Fruit fly (Drosophila melanogaster) whole organism, prepupa: ENCODE results near the gene CG6163.

ENCODE experiments used
- Blimp-1 ChIP-seq: fragments of 200-800 bp; sonication (Bioruptor generic); optimal IDR thresholded peaks from 3 replicates; lab custom pipeline; 2017; ENCODE audit warnings: missing biosample characterization, missing genetic modification characterization, mild to moderate bottlenecking, moderate library complexity, missing genetic modification reagents
- CG11294 ChIP-seq: fragments of 200-800 bp; sonication (Bioruptor generic); IDR thresholded peaks from 2 replicates; pipeline ENCODE4 v1.3.6; 2022; ENCODE audit warnings: missing biosample characterization, missing genetic modification characterization
- CG11762 ChIP-seq: fragments of 200-800 bp; sonication (Bioruptor generic); optimal IDR thresholded peaks from 3 replicates; lab custom pipeline; 2016; ENCODE audit warnings: missing biosample characterization, missing genetic modification characterization; ENCODE audit not compliant: insufficient read depth
- CG11902 ChIP-seq: fragments of 200-800 bp; sonication (Bioruptor generic); optimal IDR thresholded peaks from 3 replicates; lab custom pipeline; 2016; ENCODE audit warnings: missing biosample characterization, missing genetic modification characterization
- CG1621 ChIP-seq: fragments of 200-800 bp; sonication (Bioruptor generic); optimal IDR thresholded peaks from 3 replicates; lab custom pipeline; 2018; ENCODE audit warnings: missing biosample characterization, mild to moderate bottlenecking, missing genetic modification characterization
- CG16779 ChIP-seq: fragments of 200-800 bp; sonication (Bioruptor generic); optimal IDR thresholded peaks from 3 replicates; lab custom pipeline; 2017; ENCODE audit warnings: missing biosample characterization, mild to moderate bottlenecking, missing genetic modification characterization
- CG3032 ChIP-seq: fragments of 200-800 bp; optimal IDR thresholded peaks from 2 replicates; lab custom pipeline; 2019; ENCODE audit warnings: missing biosample characterization, mild to moderate bottlenecking, missing genetic modification characterization, moderate library complexity
- CG31627 ChIP-seq: fragments of 200-800 bp; sonication (Bioruptor generic); optimal IDR thresholded peaks from 3 replicates; lab custom pipeline; 2016; ENCODE audit warnings: missing biosample characterization, missing genetic modification characterization
- CG34406 ChIP-seq: fragments of 200-800 bp; sonication (Bioruptor generic); optimal IDR thresholded peaks from 3 replicates; lab custom pipeline; 2016; ENCODE audit warnings: missing biosample characterization, missing genetic modification characterization
- CG3919 ChIP-seq: fragments of 200-800 bp; sonication (Bioruptor generic); optimal IDR thresholded peaks from 3 replicates; lab custom pipeline; 2016; ENCODE audit warnings: missing biosample characterization, missing genetic modification characterization
- CG4318 ChIP-seq: fragments of 200-800 bp; sonication (Bioruptor generic); optimal IDR thresholded peaks from 3 replicates; lab custom pipeline; 2017; ENCODE audit warnings: missing biosample characterization, mild to moderate bottlenecking, missing genetic modification characterization
- CG6163 ChIP-seq: fragments of 200-800 bp; sonication (Bioruptor generic); IDR thresholded peaks from 3 replicates; pipeline ENCODE4 v1.3.6; 2022; ENCODE audit warnings: missing biosample characterization, missing genetic modification characterization
- CG6808 ChIP-seq: fragments of 200-800 bp; sonication (Bioruptor generic); optimal IDR thresholded peaks from 3 replicates; lab custom pipeline; 2017; ENCODE audit warnings: missing biosample characterization, missing genetic modification characterization, mild to moderate bottlenecking, moderate library complexity, missing genetic modification reagents
- CG8119 ChIP-seq: fragments of 200-800 bp; sonication (Bioruptor generic); IDR thresholded peaks from 3 replicates; pipeline ENCODE4 v1.3.6; 2022; ENCODE audit warnings: missing biosample characterization, missing genetic modification characterization
- CG8632 ChIP-seq: fragments of 200-800 bp; sonication (Bioruptor generic); optimal IDR thresholded peaks from 3 replicates; lab custom pipeline; 2016; ENCODE audit warnings: missing biosample characterization, missing genetic modification characterization
- Eip75B ChIP-seq: fragments of 200-800 bp; sonication (Bioruptor generic); optimal IDR thresholded peaks from 3 replicates; lab custom pipeline; 2016; ENCODE audit warnings: missing biosample characterization, missing genetic modification characterization
- Eip78C ChIP-seq: fragments of 200-800 bp; sonication (Bioruptor generic); peaks from one replicate; lab custom pipeline; 2016; ENCODE audit warnings: missing biosample characterization, missing genetic modification characterization
- Ets96B ChIP-seq: fragments of 200-800 bp; optimal IDR thresholded peaks from 2 replicates; lab custom pipeline; 2019; ENCODE audit warnings: missing biosample characterization, mild to moderate bottlenecking, missing genetic modification characterization, moderate library complexity
- Gug ChIP-seq: fragments of 200-800 bp; sonication (Bioruptor generic); IDR thresholded peaks from 2 replicates; pipeline ENCODE4 v1.3.6; 2022; ENCODE audit warnings: missing biosample characterization, missing genetic modification characterization
- Hr38 ChIP-seq: sonication (Bioruptor generic); optimal IDR thresholded peaks from 2 replicates; lab custom pipeline; 2016; ENCODE audit warnings: missing biosample characterization, missing genetic modification characterization
- Hr39 ChIP-seq: fragments of 200-800 bp; sonication (Bioruptor generic); optimal IDR thresholded peaks from 2 replicates; lab custom pipeline; 2016; ENCODE audit warnings: missing biosample characterization, missing genetic modification characterization
- Hr4 ChIP-seq: fragments of 200-800 bp; sonication (Bioruptor generic); optimal IDR thresholded peaks from 3 replicates; lab custom pipeline; 2016; ENCODE audit warnings: missing biosample characterization, missing genetic modification characterization
- Lpt ChIP-seq: fragments of 200-800 bp; sonication (Bioruptor generic); optimal IDR thresholded peaks from 3 replicates; lab custom pipeline; 2016; ENCODE audit warnings: missing biosample characterization, missing genetic modification characterization
- Met ChIP-seq: fragments of 200-800 bp; sonication (Bioruptor generic); optimal IDR thresholded peaks from 3 replicates; lab custom pipeline; 2016; ENCODE audit warnings: missing biosample characterization, missing genetic modification characterization
- OdsH ChIP-seq: fragments of 200-800 bp; sonication (Bioruptor generic); optimal IDR thresholded peaks from 3 replicates; lab custom pipeline; 2016; ENCODE audit warnings: missing biosample characterization, missing genetic modification characterization
- Smox ChIP-seq: fragments of 200-800 bp; sonication (Bioruptor generic); optimal IDR thresholded peaks from 3 replicates; lab custom pipeline; 2016; ENCODE audit warnings: missing biosample characterization, missing genetic modification characterization
- Sox102F ChIP-seq: fragments of 200-800 bp; sonication (Bioruptor generic); optimal IDR thresholded peaks from 2 replicates; lab custom pipeline; 2016; ENCODE audit warnings: missing biosample characterization, mild to moderate bottlenecking, missing genetic modification characterization
- Sox15 ChIP-seq: fragments of 200-800 bp; sonication (Bioruptor generic); optimal IDR thresholded peaks from 3 replicates; lab custom pipeline; 2016; ENCODE audit warnings: missing biosample characterization, missing genetic modification characterization
- achi ChIP-seq: fragments of 200-800 bp; sonication (Bioruptor generic); optimal IDR thresholded peaks from 3 replicates; lab custom pipeline; 2016; ENCODE audit warnings: missing biosample characterization, missing genetic modification characterization
- acj6 ChIP-seq: fragments of 200-800 bp; sonication (Bioruptor generic); optimal IDR thresholded peaks from 3 replicates; lab custom pipeline; 2016; ENCODE audit warnings: missing biosample characterization, missing genetic modification characterization
- cyc ChIP-seq: fragments of 200-800 bp; sonication (Bioruptor generic); optimal IDR thresholded peaks from 3 replicates; lab custom pipeline; 2016; ENCODE audit warnings: missing biosample characterization, missing genetic modification characterization
- dac ChIP-seq: fragments of 200-800 bp; sonication (Bioruptor generic); optimal IDR thresholded peaks from 2 replicates; lab custom pipeline; 2017; ENCODE audit warnings: missing biosample characterization, mild to moderate bottlenecking, missing genetic modification characterization
- eg ChIP-seq: fragments of 200-800 bp; sonication (Bioruptor generic); IDR thresholded peaks from 3 replicates; pipeline ENCODE4 v1.3.6; 2022; ENCODE audit warnings: missing biosample characterization, missing genetic modification characterization
- esn ChIP-seq: fragments of 200-800 bp; sonication (Bioruptor generic); optimal IDR thresholded peaks from 2 replicates; lab custom pipeline; 2016; ENCODE audit warnings: missing biosample characterization, mild to moderate bottlenecking, missing genetic modification characterization, moderate library complexity
- fd59A ChIP-seq: fragments of 200-800 bp; sonication (Bioruptor generic); optimal IDR thresholded peaks from 2 replicates; lab custom pipeline; 2017; ENCODE audit warnings: missing biosample characterization, mild to moderate bottlenecking, missing genetic modification characterization, missing genetic modification reagents
- fd85E ChIP-seq: fragments of 200-800 bp; sonication (Bioruptor generic); optimal IDR thresholded peaks from 3 replicates; lab custom pipeline; 2016; ENCODE audit warnings: missing biosample characterization, missing genetic modification characterization
- fkh ChIP-seq: fragments of 200-800 bp; sonication (Bioruptor generic); optimal IDR thresholded peaks from 3 replicates; lab custom pipeline; 2017; ENCODE audit warnings: missing biosample characterization, mild to moderate bottlenecking, missing genetic modification characterization, moderate library complexity
- lz ChIP-seq: fragments of 200-800 bp; sonication (Bioruptor generic); optimal IDR thresholded peaks from 3 replicates; lab custom pipeline; 2016; ENCODE audit warnings: missing biosample characterization, missing genetic modification characterization
- net ChIP-seq: fragments of 200-800 bp; sonication (Bioruptor generic); optimal IDR thresholded peaks from 3 replicates; lab custom pipeline; 2016; ENCODE audit warnings: missing biosample characterization, missing genetic modification characterization
- pdm3 ChIP-seq: fragments of 200-800 bp; sonication (Bioruptor generic); optimal IDR thresholded peaks from 3 replicates; lab custom pipeline; 2016; ENCODE audit warnings: missing biosample characterization, missing genetic modification characterization
- salr ChIP-seq, 2 experiments: fragments of 200-800 bp; sonication (Bioruptor generic); optimal IDR thresholded peaks; 3 replicates each; lab custom pipeline; 2016 to 2018; ENCODE audit warnings: missing biosample characterization in 2 of 2, missing genetic modification characterization in 2 of 2, mild to moderate bottlenecking in 1 of 2
- spab ChIP-seq: fragments of 200-800 bp; sonication (Bioruptor generic); optimal IDR thresholded peaks from 2 replicates; lab custom pipeline; 2017; ENCODE audit warnings: missing biosample characterization, mild to moderate bottlenecking, missing genetic modification characterization, missing genetic modification reagents
- ss ChIP-seq, 2 experiments: fragments of 200-800 bp; sonication (Bioruptor generic); optimal IDR thresholded peaks; 2 replicates in 1 of 2; 3 replicates in 1 of 2; lab custom pipeline; 2017 to 2018; ENCODE audit warnings: mild to moderate bottlenecking in 2 of 2, missing biosample characterization in 2 of 2, missing genetic modification characterization in 2 of 2, moderate library complexity in 1 of 2
- svp ChIP-seq: fragments of 200-800 bp; sonication (Bioruptor generic); peaks from one replicate; lab custom pipeline; 2016; ENCODE audit warnings: missing biosample characterization, missing genetic modification characterization
- topi ChIP-seq: fragments of 200-800 bp; sonication (Bioruptor generic); optimal IDR thresholded peaks from 3 replicates; lab custom pipeline; 2016; ENCODE audit warnings: missing biosample characterization, missing genetic modification characterization
- vri ChIP-seq: fragments of 200-800 bp; sonication (Bioruptor generic); optimal IDR thresholded peaks from 3 replicates; lab custom pipeline; 2016; ENCODE audit warnings: missing biosample characterization, mild to moderate bottlenecking, missing genetic modification characterization

CG6163 gene

dm6 chr3L:11394390-11394789, 29.7 kb upstream of the CG6163 start, which contains the start of gene CG11726:
Gene CG11726 (plus strand): TSS chr3L:11394690.
- TF ChIP-seq fkh (GFP tag; lab: Kevin White, UChicago) (no peak), OdsH (GFP tag; lab: Kevin White, UChicago) (no peak), topi (GFP tag; lab: Kevin White, UChicago) (no peak), Gug (GFP tag; lab: Robert Waterston, UW) (no peak), eg (GFP tag; lab: Robert Waterston, UW) (no peak), CG16779 (tag; lab: Kevin White, UChicago) (no peak), Sox102F (GFP tag; lab: Kevin White, UChicago) (no peak)

DNA sequence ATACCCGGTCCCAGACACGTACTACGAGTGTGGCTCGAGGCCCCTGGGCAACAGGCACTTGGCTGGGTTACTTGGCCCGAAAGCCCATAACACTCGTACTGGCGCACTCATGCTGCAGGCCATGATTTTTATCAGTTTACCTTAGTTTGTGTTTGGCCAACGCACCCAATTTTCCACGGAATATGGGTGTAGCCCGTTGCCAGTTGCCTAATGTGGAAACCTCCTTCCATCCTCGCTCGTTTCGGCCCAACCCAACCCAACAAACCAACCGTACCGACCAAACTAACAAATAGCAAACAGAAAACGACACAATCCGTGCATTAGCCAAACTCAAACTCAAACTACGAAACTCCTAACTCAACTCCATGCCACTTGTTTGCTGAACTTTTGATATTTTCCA, 29.1 kb upstream of the CG6163 start:
- TF ChIP-seq CG11762 (GFP tag; lab: Kevin White, UChicago) (no peak), CG6163 (GFP tag; lab: Robert Waterston, UW) (0 out of 3 replicates have a peak, but pooled peaks have one; percentile 45)

- TF ChIP-seq Ets96B: peak; percentile 80
- TF ChIP-seq pdm3 (GFP tag; lab: Kevin White, UChicago): peak; percentile 72
- peak; percentile 77 for TF ChIP-seq acj6 (GFP tag; lab: Kevin White, UChicago)
- peak; percentile 73 for TF ChIP-seq CG6808 (GFP tag; lab: Kevin White, UChicago)
- TF ChIP-seq CG8119 (GFP tag; lab: Robert Waterston, UW): peak; percentile 93
- peak; percentile 77 for TF ChIP-seq Smox (GFP tag; lab: Kevin White, UChicago)
- peak; percentile 79 for TF ChIP-seq CG3032 (tag; lab: Kevin White, UChicago)
- TF ChIP-seq achi (GFP tag; lab: Kevin White, UChicago): peak; percentile 82
- peak; percentile 46 for TF ChIP-seq CG31627 (GFP tag; lab: Kevin White, UChicago)
- peak; percentile 82 for TF ChIP-seq Met (GFP tag; lab: Kevin White, UChicago)
- peak; percentile 70 for TF ChIP-seq Lpt (GFP tag; lab: Kevin White, UChicago)
- TF ChIP-seq net (GFP tag; lab: Kevin White, UChicago): peak; percentile 77
- TF ChIP-seq CG1621: peak; percentile 46
- TF ChIP-seq vri (GFP tag; lab: Kevin White, UChicago): peak; percentile 53
- peak; percentile 70 for TF ChIP-seq CG11762 (GFP tag; lab: Kevin White, UChicago)
- TF ChIP-seq CG8632 (GFP tag; lab: Kevin White, UChicago): peak; percentile 81
- no peak for TF ChIP-seq Hr38 (GFP tag; lab: Kevin White, UChicago)
- TF ChIP-seq ss (GFP tag; optimal IDR thresholded peaks at IDR 0.05; lab: Kevin White, UChicago): peak; percentile 81 to 87
- peak; percentile 46 for TF ChIP-seq fd59A
- peak in 1 of 2 experiments; percentile 62 for TF ChIP-seq salr (GFP tag; optimal IDR thresholded peaks at IDR 0.05; lab: Kevin White, UChicago)
- TF ChIP-seq Eip75B (GFP tag; lab: Kevin White, UChicago): peak; percentile 65
- no peak for TF ChIP-seq fkh (GFP tag; lab: Kevin White, UChicago)
- peak; percentile 77 for TF ChIP-seq topi (GFP tag; lab: Kevin White, UChicago)
- TF ChIP-seq Blimp-1 (GFP tag; lab: Kevin White, UChicago): peak; percentile 56
- TF ChIP-seq Hr39 (GFP tag; lab: Kevin White, UChicago): peak; percentile 24
- peak; percentile 97 for TF ChIP-seq Eip78C (GFP tag; lab: Kevin White, UChicago)
- TF ChIP-seq CG16779 (tag; lab: Kevin White, UChicago): peak; percentile 45
- TF ChIP-seq CG3919 (GFP tag; lab: Kevin White, UChicago): peak; percentile 76
- TF ChIP-seq Hr4 (GFP tag; lab: Kevin White, UChicago): peak; percentile 75
- TF ChIP-seq cyc (GFP tag; lab: Kevin White, UChicago): peak; percentile 52
- peak; percentile 60 for TF ChIP-seq lz (GFP tag; lab: Kevin White, UChicago)
- TF ChIP-seq spab: peak; percentile 40
- TF ChIP-seq svp: peak; percentile 88
- TF ChIP-seq fd85E (GFP tag; lab: Kevin White, UChicago): peak; percentile 45
- TF ChIP-seq eg (GFP tag; lab: Robert Waterston, UW): peak; percentile 79
- peak; percentile 50 for TF ChIP-seq Sox15
- no peak for TF ChIP-seq CG11294 (GFP tag; lab: Robert Waterston, UW)
- peak; percentile 31 for TF ChIP-seq CG11902
- peak; percentile 45 for TF ChIP-seq dac (GFP tag; lab: Kevin White, UChicago)
- peak; percentile 82 for TF ChIP-seq CG34406 (GFP tag; lab: Kevin White, UChicago)
- peak; percentile 63 for TF ChIP-seq CG4318 (GFP tag; lab: Kevin White, UChicago)
- peak; percentile 83 for TF ChIP-seq esn (GFP tag; lab: Kevin White, UChicago)
Measured at dm6 chr3L:11388964-11389625, 24.4 kb upstream of the CG6163 start.
